Worm (Caenorhabditis elegans) whole organism, L4/young adult: ENCODE results near the gene F59B10.5.

ENCODE experiments used
- dao-5 ChIP-seq: sonication (generic microtip); optimal IDR thresholded peaks from 2 replicates; lab custom pipeline; 2016; ENCODE audit warnings: missing genotype, missing genetic modification characterization, moderate library complexity, missing compliant biosample characterization
- him-1 ChIP-seq: sonication (generic microtip); optimal IDR thresholded peaks from 2 replicates; lab custom pipeline; 2016; ENCODE audit warnings: missing genotype, missing genetic modification reagents, missing genetic modification characterization, missing compliant biosample characterization

- TF ChIP-seq him-1 (tag; lab: Kevin White, UChicago) (no peak), dao-5 (tag; lab: Kevin White, UChicago) (no peak)
These were observed 23.3 kb upstream of the F59B10.5 start for ce11 chrII:10546784-10547087.
